Worm (Caenorhabditis elegans) whole organism, L1 larva: ENCODE results near the gene mlt-8.

Source experiments
- C04F5.9 ChIP-seq: sonication (generic microtip); optimal IDR thresholded peaks from 2 replicates; lab custom pipeline; 2016; ENCODE audit warnings: missing genetic modification characterization, missing compliant biosample characterization
- C34B4.2 ChIP-seq: sonication (generic microtip); optimal IDR thresholded peaks from 2 replicates; lab custom pipeline; 2017; ENCODE audit warnings: mild to moderate bottlenecking, missing genetic modification characterization, missing compliant biosample characterization
- Y116A8C.19 ChIP-seq: sonication (generic microtip); optimal IDR thresholded peaks from 2 replicates; lab custom pipeline; 2016; ENCODE audit warnings: missing compliant biosample characterization, missing genetic modification characterization, borderline replicate concordance
- aha-1 ChIP-seq: fragments of 150-350 bp; optimal IDR thresholded peaks from 2 replicates; lab custom pipeline; 2014; ENCODE audit warnings: missing biosample characterization, missing genetic modification characterization
- alr-1 ChIP-seq: fragments of 200-800 bp; sonication (Bioruptor generic); optimal IDR thresholded peaks from 2 replicates; lab custom pipeline; 2018; ENCODE audit warnings: borderline replicate concordance, mild to moderate bottlenecking, missing genetic modification characterization, missing compliant biosample characterization
- blmp-1 ChIP-seq: fragments of 150-350 bp; optimal IDR thresholded peaks from 2 replicates; lab custom pipeline; 2014; ENCODE audit warnings: missing biosample characterization, missing genetic modification characterization
- ceh-63 ChIP-seq: fragments of 200-800 bp; sonication (Bioruptor generic); optimal IDR thresholded peaks from 2 replicates; lab custom pipeline; 2018; ENCODE audit warnings: mild to moderate bottlenecking, missing genetic modification characterization, missing compliant biosample characterization
- ceh-8 ChIP-seq: fragments of 200-800 bp; sonication (Bioruptor generic); optimal IDR thresholded peaks from 2 replicates; lab custom pipeline; 2018; ENCODE audit warnings: mild to moderate bottlenecking, missing genetic modification characterization, moderate library complexity, missing compliant biosample characterization
- ces-1 ChIP-seq: fragments of 150-350 bp; optimal IDR thresholded peaks from 2 replicates; lab custom pipeline; 2014; ENCODE audit warnings: missing biosample characterization, missing genetic modification reagents, missing genetic modification characterization
- dpl-1 ChIP-seq, 3 experiments: fragments of 150-350 bp in 2 of 3; sonication (generic microtip) in 1 of 3; optimal IDR thresholded peaks; 2 replicates each; lab custom pipeline; 2014 to 2017; ENCODE audit warnings: missing biosample characterization in 3 of 3, missing genetic modification characterization in 3 of 3, missing genetic modification reagents in 3 of 3
- efl-1 ChIP-seq, 4 experiments: fragments of 150-350 bp; optimal IDR thresholded peaks in 3 of 4; peaks in 1 of 4; 1 replicate in 1 of 4; 2 replicates in 3 of 4; lab custom pipeline; 2014; ENCODE audit warnings: missing biosample characterization in 2 of 4, missing genetic modification characterization in 2 of 4, missing genetic modification reagents in 2 of 4
- egl-13 ChIP-seq: sonication (generic microtip); optimal IDR thresholded peaks from 2 replicates; lab custom pipeline; 2016; ENCODE audit warnings: missing genotype, missing genetic modification reagents, missing genetic modification characterization, missing compliant biosample characterization
- fos-1 ChIP-seq: fragments of 150-350 bp; optimal IDR thresholded peaks from 2 replicates; lab custom pipeline; 2014; ENCODE audit warnings: missing biosample characterization, missing genetic modification characterization
- grh-1 ChIP-seq: fragments of 200-800 bp; sonication (Bioruptor generic); IDR thresholded peaks from 2 replicates; pipeline ENCODE4 v1.3.6; 2022; ENCODE audit warnings: missing genetic modification reagents, missing genetic modification characterization, missing compliant biosample characterization
- hlh-4 ChIP-seq: sonication (generic microtip); optimal IDR thresholded peaks from 2 replicates; lab custom pipeline; 2016; ENCODE audit warnings: mild to moderate bottlenecking, missing genetic modification characterization, missing compliant biosample characterization
- hpl-2 ChIP-seq: fragments of 150-350 bp; optimal IDR thresholded peaks from 2 replicates; lab custom pipeline; 2014; ENCODE audit warnings: missing biosample characterization, missing genetic modification reagents, missing genetic modification characterization
- lin-13 ChIP-seq: fragments of 150-350 bp; optimal IDR thresholded peaks from 2 replicates; lab custom pipeline; 2014; ENCODE audit warnings: missing biosample characterization, missing genetic modification reagents, missing genetic modification characterization
- lin-15B ChIP-seq: fragments of 150-350 bp; sonication (generic microtip); optimal IDR thresholded peaks from 3 replicates; lab custom pipeline; 2014; ENCODE audit warnings: missing biosample characterization, missing genetic modification characterization
- lin-35 ChIP-seq, 2 experiments: fragments of 150-350 bp; optimal IDR thresholded peaks; 2 replicates each; lab custom pipeline; 2014; ENCODE audit warnings: missing biosample characterization in 2 of 2, missing genetic modification characterization in 2 of 2, missing genetic modification reagents in 2 of 2
- lin-39 ChIP-seq: fragments of 150-350 bp; optimal IDR thresholded peaks from 2 replicates; lab custom pipeline; 2014; ENCODE audit warnings: missing biosample characterization, missing genetic modification reagents, missing genetic modification characterization
- mab-9 ChIP-seq: fragments of 200-800 bp; sonication (Bioruptor generic); IDR thresholded peaks from 2 replicates; pipeline ENCODE4 v1.3.6; 2022; ENCODE audit warnings: missing genetic modification reagents, missing genetic modification characterization, missing compliant biosample characterization
- mef-2 ChIP-seq: fragments of 150-350 bp; optimal IDR thresholded peaks from 2 replicates; lab custom pipeline; 2014; ENCODE audit warnings: missing biosample characterization, missing genetic modification characterization
- mep-1 ChIP-seq: fragments of 150-350 bp; optimal IDR thresholded peaks from 2 replicates; lab custom pipeline; 2014; ENCODE audit warnings: missing biosample characterization, missing genetic modification characterization
- nhr-12 ChIP-seq: sonication (generic microtip); optimal IDR thresholded peaks from 2 replicates; lab custom pipeline; 2017; ENCODE audit warnings: missing biosample characterization, missing genetic modification characterization
- nhr-20 ChIP-seq: sonication (generic microtip); optimal IDR thresholded peaks from 2 replicates; lab custom pipeline; 2016; ENCODE audit warnings: mild to moderate bottlenecking, missing genetic modification characterization, missing compliant biosample characterization
- nhr-237 ChIP-seq: fragments of 150-350 bp; optimal IDR thresholded peaks from 2 replicates; lab custom pipeline; 2014; ENCODE audit warnings: missing biosample characterization, missing genetic modification characterization
- nhr-28 ChIP-seq: fragments of 150-350 bp; optimal IDR thresholded peaks from 2 replicates; lab custom pipeline; 2014; ENCODE audit warnings: missing biosample characterization, missing genetic modification characterization
- nhr-85 ChIP-seq: sonication (generic microtip); peaks from one replicate; lab custom pipeline; 2016; ENCODE audit warnings: missing genetic modification characterization, inconsistent platforms, missing compliant biosample characterization
- pax-3 ChIP-seq: fragments of 200-800 bp; sonication (Bioruptor generic); optimal IDR thresholded peaks from 2 replicates; lab custom pipeline; 2018; ENCODE audit warnings: mild to moderate bottlenecking, missing genetic modification characterization, moderate library complexity, missing compliant biosample characterization
- pqm-1 ChIP-seq: sonication (generic microtip); optimal IDR thresholded peaks from 3 replicates; lab custom pipeline; 2017; ENCODE audit warnings: missing biosample characterization, missing genetic modification characterization
- rnt-1 ChIP-seq: sonication (generic microtip); optimal IDR thresholded peaks from 2 replicates; lab custom pipeline; 2016; ENCODE audit warnings: mild to moderate bottlenecking, missing genetic modification characterization, moderate library complexity, missing compliant biosample characterization
- skn-1 ChIP-seq: fragments of 150-350 bp; optimal IDR thresholded peaks from 2 replicates; lab custom pipeline; 2014; ENCODE audit warnings: missing biosample characterization, missing genetic modification characterization
- snpc-4 ChIP-seq: fragments of 150-350 bp; optimal IDR thresholded peaks from 2 replicates; lab custom pipeline; 2014; ENCODE audit warnings: missing biosample characterization, missing genetic modification characterization
- snu-23 ChIP-seq: sonication (generic microtip); optimal IDR thresholded peaks from 2 replicates; lab custom pipeline; 2016; ENCODE audit warnings: missing genetic modification characterization, missing compliant biosample characterization
- sptf-1 ChIP-seq: fragments of 150-350 bp; optimal IDR thresholded peaks from 2 replicates; lab custom pipeline; 2014; ENCODE audit warnings: missing biosample characterization, missing genetic modification characterization
- sup-37 ChIP-seq: fragments of 200-800 bp; sonication (Bioruptor generic); optimal IDR thresholded peaks from 2 replicates; lab custom pipeline; 2018; ENCODE audit warnings: mild to moderate bottlenecking, missing genetic modification characterization, missing compliant biosample characterization
- tbx-2 ChIP-seq: sonication (generic microtip); optimal IDR thresholded peaks from 2 replicates; lab custom pipeline; 2016; ENCODE audit warnings: missing genetic modification characterization, missing compliant biosample characterization
- zag-1 ChIP-seq: fragments of 150-350 bp; optimal IDR thresholded peaks from 2 replicates; lab custom pipeline; 2014; ENCODE audit warnings: missing biosample characterization, missing genetic modification characterization
- zip-4 ChIP-seq: fragments of 200-800 bp; sonication (Bioruptor generic); optimal IDR thresholded peaks from 2 replicates; lab custom pipeline; 2018; ENCODE audit warnings: mild to moderate bottlenecking, missing genetic modification characterization, moderate library complexity, missing compliant biosample characterization
- ztf-11 ChIP-seq, 2 experiments: sonication (generic microtip); optimal IDR thresholded peaks; 2 replicates each; lab custom pipeline; 2016 to 2017; ENCODE audit warnings: missing genetic modification characterization in 2 of 2, missing biosample characterization in 1 of 2, missing compliant biosample characterization in 1 of 2
- ztf-4 ChIP-seq: fragments of 150-350 bp; optimal IDR thresholded peaks from 2 replicates; lab custom pipeline; 2014; ENCODE audit warnings: missing biosample characterization, missing genetic modification characterization

Gene mlt-8

DNA sequence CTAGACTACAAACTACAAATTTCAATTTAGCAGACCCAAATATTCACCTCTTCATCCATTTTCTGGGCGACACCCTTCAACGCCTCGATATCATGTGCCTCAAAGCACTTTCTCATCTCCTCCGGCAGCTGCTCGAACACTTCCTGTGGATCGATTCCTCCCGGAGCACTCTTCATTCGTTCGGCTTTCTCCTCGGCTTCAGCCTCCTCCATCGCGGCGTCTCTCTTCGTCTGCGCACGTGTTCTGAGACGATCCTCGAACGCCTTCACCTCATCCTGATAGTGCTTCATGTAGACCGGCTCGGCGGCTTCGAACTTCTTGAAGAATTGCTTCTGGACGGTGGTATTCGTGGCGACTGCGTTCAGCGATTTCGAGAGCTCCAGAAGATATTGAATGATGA lies 6.9 kb upstream of the mlt-8 start:
- TF ChIP-seq ces-1 (GFP tag; lab: Kevin White, UChicago) (no peak), grh-1 (no peak), hlh-4 (tag; lab: Kevin White, UChicago) (no peak), efl-1 (optimal IDR thresholded peaks at IDR 0.05; lab: Kevin White, UChicago) (no peak), efl-1 (GFP tag; optimal IDR thresholded peaks at IDR 0.05 in 1 of 2; lab: Kevin White, UChicago) (peak in 1 of 2 experiments; percentile 89), hpl-2 (GFP tag; lab: Kevin White, UChicago) (no peak), tbx-2 (tag; lab: Kevin White, UChicago) (no peak), rnt-1 (no peak), ztf-11 (tag; optimal IDR thresholded peaks at IDR 0.05; lab: Kevin White, UChicago) (no peak)

DNA sequence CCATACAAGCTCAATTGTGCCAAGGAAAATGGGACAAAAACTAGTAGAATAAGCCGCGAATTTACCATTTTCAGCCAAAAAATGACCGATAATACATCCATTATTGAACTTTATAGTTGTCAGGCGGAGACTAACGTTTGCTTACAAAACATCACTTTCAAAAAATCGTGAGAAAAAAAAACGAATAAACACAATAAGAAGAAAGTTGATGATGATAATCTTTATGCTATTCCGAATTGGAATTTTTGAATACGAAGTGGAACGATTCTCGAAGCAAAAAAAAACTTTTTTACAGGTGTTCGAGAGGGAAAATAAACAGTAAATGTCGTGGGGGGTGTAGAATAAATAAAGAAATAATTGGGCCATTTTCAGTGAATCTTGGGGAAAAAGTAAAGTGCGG lies 5.7 kb upstream of the mlt-8 start, which contains the start of gene W08F4.7:
TSS of gene W08F4.7 (minus strand) at position 101 of the 400 bp plus-strand sequence.
- TF ChIP-seq C34B4.2 (tag; lab: Kevin White, UChicago) (no peak), ces-1 (GFP tag; lab: Kevin White, UChicago) (no peak), nhr-85 (tag; lab: Kevin White, UChicago) (peak; percentile 8), ceh-8 (GFP tag; lab: Kevin White, UChicago) (no peak), pax-3 (tag; lab: Kevin White, UChicago) (no peak), sup-37 (GFP tag; lab: Kevin White, UChicago) (no peak)

DNA sequence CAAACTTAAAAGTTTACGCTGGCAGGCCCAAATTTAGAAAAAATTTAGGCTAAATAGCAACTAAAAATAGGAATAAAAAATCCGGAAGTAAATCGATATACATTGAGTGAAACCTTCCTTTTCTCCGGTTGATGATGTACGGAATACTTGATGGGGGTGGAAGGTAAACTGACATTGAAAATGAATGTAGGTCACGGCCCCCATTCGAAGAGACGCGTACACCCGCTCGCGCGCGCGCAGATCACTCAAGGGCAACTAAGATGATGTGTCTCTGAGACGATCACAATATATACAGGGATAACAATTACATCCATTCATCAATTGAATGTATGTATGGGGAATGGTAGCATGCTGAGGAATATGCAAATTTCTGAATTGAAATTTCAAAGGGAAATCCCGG lies 2.2 kb upstream of the mlt-8 start:
- TF ChIP-seq mef-2 (tag; lab: Kevin White, UChicago) (no peak), lin-35 (GFP tag; optimal IDR thresholded peaks at IDR 0.05; lab: Kevin White, UChicago) (no peak), blmp-1 (tag; lab: Kevin White, UChicago) (peak; percentile 90), lin-39 (tag; lab: Kevin White, UChicago) (no peak), nhr-12 (no peak), nhr-28 (tag; lab: Kevin White, UChicago) (no peak), snu-23 (no peak), aha-1 (tag; lab: Kevin White, UChicago) (no peak), zag-1 (tag; lab: Kevin White, UChicago) (no peak), ces-1 (GFP tag; lab: Kevin White, UChicago) (no peak), lin-13 (no peak), mep-1 (tag; lab: Kevin White, UChicago) (no peak), dpl-1 (GFP tag; optimal IDR thresholded peaks at IDR 0.05; lab: Kevin White, UChicago) (no peak), skn-1 (tag; lab: Kevin White, UChicago) (no peak), ceh-63 (GFP tag; lab: Kevin White, UChicago) (no peak), nhr-85 (tag; lab: Kevin White, UChicago) (peak; percentile 81), sptf-1 (no peak)
- TF ChIP-seq, all 84 proteins: peak for 2

DNA sequence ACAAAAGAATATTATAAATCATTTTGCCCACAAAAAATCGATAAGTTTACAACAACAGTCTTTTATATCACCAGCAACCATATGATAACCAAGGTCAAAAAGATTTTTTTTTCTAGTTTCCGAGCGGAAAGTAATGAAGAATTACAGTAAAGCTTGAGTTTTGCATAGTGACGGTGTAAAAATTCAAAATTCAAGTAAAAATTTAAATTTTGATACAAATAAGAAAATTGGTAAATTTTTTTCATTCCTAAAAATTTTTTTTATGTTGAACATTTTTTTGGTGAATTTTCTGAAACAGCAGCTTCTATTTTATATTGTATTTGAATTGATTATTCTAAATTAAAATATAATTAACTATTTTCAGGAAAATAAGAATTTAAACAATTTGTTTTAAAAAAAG lies 3.1 kb downstream of the mlt-8 start, which contains the start of gene W08F4.5:
TSS of gene W08F4.5 (minus strand) at position 101 of the 400 bp plus-strand sequence.
- no peak for TF ChIP-seq ztf-4
- no peak for TF ChIP-seq nhr-12
- no peak for TF ChIP-seq snpc-4 (tag; lab: Kevin White, UChicago)
- TF ChIP-seq mef-2 (tag; lab: Kevin White, UChicago), result no peak
- no peak for TF ChIP-seq C04F5.9 (tag; lab: Kevin White, UChicago)
- no peak for TF ChIP-seq fos-1 (tag; lab: Kevin White, UChicago)

DNA sequence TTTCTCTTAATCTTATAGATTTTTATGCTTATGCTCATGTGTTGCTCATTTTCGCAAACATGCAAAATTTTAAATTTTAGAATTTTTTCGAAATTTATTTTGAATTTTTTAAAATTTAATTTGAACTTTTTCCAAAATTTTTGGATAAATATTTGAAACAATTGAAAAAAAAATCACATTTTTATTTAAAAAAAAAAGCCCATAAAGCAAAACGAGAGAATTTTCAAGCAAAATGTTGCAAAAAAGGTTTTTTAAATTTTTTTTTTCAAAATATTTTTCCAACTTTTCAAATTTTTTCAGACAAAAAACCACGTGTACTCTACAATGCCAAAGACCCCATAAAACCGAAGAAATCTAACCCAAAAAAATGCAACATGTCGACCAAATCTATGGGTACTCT lies 15.7 kb downstream of the mlt-8 start, which contains the start of the genes C09E8.1 and C09E8.6:
TSS of gene C09E8.1 (plus strand) at position 301 of the 400 bp plus-strand sequence.
TSS of gene C09E8.6 (plus strand) at position 313 of the 400 bp plus-strand sequence.
- TF ChIP-seq zip-4 (GFP tag; lab: Kevin White, UChicago) (no peak), mab-9 (no peak), alr-1 (tag; lab: Kevin White, UChicago) (no peak), Y116A8C.19 (no peak), lin-15B (no peak), pqm-1 (tag; lab: Kevin White, UChicago) (no peak), zag-1 (tag; lab: Kevin White, UChicago) (no peak), nhr-20 (tag; lab: Kevin White, UChicago) (no peak), nhr-237 (no peak), egl-13 (no peak)
- TF ChIP-seq, all 84 proteins: peak for 0
